Worm (Caenorhabditis elegans) whole organism, young adult: ENCODE measurements around the gene par-2.
A peak's percentile ranks its signal among the peaks of the same experiment; 100 is the strongest.

Source experiments
- C06A6.2 ChIP-seq: fragments of 200-800 bp; sonication (Bioruptor generic); conservative IDR thresholded peaks from 2 replicates; pipeline ENCODE4 v1.3.6; 2022; ENCODE audit warnings: missing genetic modification characterization, missing compliant biosample characterization
- C17E4.6 ChIP-seq: fragments of 200-800 bp; sonication (Bioruptor generic); IDR thresholded peaks from 2 replicates; pipeline ENCODE4 v1.3.6; 2022; ENCODE audit warnings: missing genetic modification reagents, missing genetic modification characterization, missing compliant biosample characterization
- F23B12.7 ChIP-seq: sonication (generic microtip); optimal IDR thresholded peaks from 2 replicates; lab custom pipeline; 2017; ENCODE audit warnings: missing genetic modification characterization, mild to moderate bottlenecking, missing compliant biosample characterization, antibody characterized with exemption, moderate library complexity; ENCODE audit not compliant: insufficient read depth
- F49E8.2 ChIP-seq: sonication (generic microtip); optimal IDR thresholded peaks from 3 replicates; lab custom pipeline; 2017; ENCODE audit warnings: missing genetic modification characterization, mild to moderate bottlenecking, missing compliant biosample characterization, antibody characterized with exemption, moderate library complexity; ENCODE audit not compliant: insufficient read depth
- F52B5.7 ChIP-seq: sonication (generic microtip); optimal IDR thresholded peaks from 2 replicates; lab custom pipeline; 2016; ENCODE audit warnings: mild to moderate bottlenecking, missing genetic modification characterization, missing compliant biosample characterization
- F57C9.4 ChIP-seq: sonication (generic microtip); optimal IDR thresholded peaks from 2 replicates; lab custom pipeline; 2017; ENCODE audit warnings: mild to moderate bottlenecking, missing genetic modification characterization, missing compliant biosample characterization
- K12H6.12 ChIP-seq: fragments of 200-800 bp; sonication (Bioruptor generic); optimal IDR thresholded peaks from 2 replicates; lab custom pipeline; 2018; ENCODE audit warnings: mild to moderate bottlenecking, missing genetic modification characterization, missing compliant biosample characterization
- T07F8.4 ChIP-seq: sonication (generic microtip); optimal IDR thresholded peaks from 2 replicates; lab custom pipeline; 2016; ENCODE audit warnings: mild to moderate bottlenecking, missing genetic modification characterization, moderate library complexity, missing compliant biosample characterization
- Y79H2A.3 ChIP-seq: fragments of 200-800 bp; sonication (Bioruptor generic); conservative IDR thresholded peaks from 2 replicates; pipeline ENCODE4 v1.3.6; 2022; ENCODE audit warnings: missing genetic modification reagents, missing genetic modification characterization, missing compliant biosample characterization
- Y95B8A.8 ChIP-seq: fragments of 200-800 bp; sonication (Bioruptor generic); IDR thresholded peaks from 2 replicates; pipeline ENCODE4 v1.3.6; 2022; ENCODE audit warnings: missing genetic modification reagents, missing genetic modification characterization, missing compliant biosample characterization
- akir-1 ChIP-seq: fragments of 200-800 bp; sonication (Bioruptor generic); optimal IDR thresholded peaks from 2 replicates; lab custom pipeline; 2018; ENCODE audit warnings: mild to moderate bottlenecking, missing genetic modification characterization, moderate library complexity, missing compliant biosample characterization
- athp-1 ChIP-seq: sonication (generic microtip); optimal IDR thresholded peaks from 2 replicates; lab custom pipeline; 2017; ENCODE audit warnings: mild to moderate bottlenecking, missing genetic modification characterization, missing compliant biosample characterization
- attf-3 ChIP-seq: fragments of 200-800 bp; sonication (Bioruptor generic); conservative IDR thresholded peaks from 2 replicates; pipeline ENCODE4 v1.3.6; 2022; ENCODE audit warnings: missing genetic modification reagents, missing genetic modification characterization, missing compliant biosample characterization
- attf-6 ChIP-seq: fragments of 200-800 bp; sonication (Bioruptor generic); IDR thresholded peaks from 2 replicates; pipeline ENCODE4 v1.3.6; 2022; ENCODE audit warnings: missing genetic modification reagents, missing genetic modification characterization, missing compliant biosample characterization
- bed-1 ChIP-seq: fragments of 200-800 bp; sonication (Bioruptor generic); IDR thresholded peaks from 2 replicates; pipeline ENCODE4 v1.3.6; 2022; ENCODE audit warnings: missing genetic modification reagents, missing genetic modification characterization, missing compliant biosample characterization
- bed-2 ChIP-seq: fragments of 200-800 bp; sonication (Bioruptor generic); IDR thresholded peaks from 2 replicates; pipeline ENCODE4 v1.3.6; 2022; ENCODE audit warnings: missing genetic modification reagents, missing genetic modification characterization, missing compliant biosample characterization
- ccch-3 ChIP-seq: fragments of 200-800 bp; sonication (Bioruptor generic); optimal IDR thresholded peaks from 2 replicates; lab custom pipeline; 2018; ENCODE audit warnings: mild to moderate bottlenecking, missing genetic modification characterization, missing compliant biosample characterization
- ceh-58 ChIP-seq: fragments of 200-800 bp; sonication (Bioruptor generic); IDR thresholded peaks from 2 replicates; pipeline ENCODE4 v1.3.6; 2022; ENCODE audit warnings: missing genetic modification characterization, missing compliant biosample characterization
- ceh-79 ChIP-seq: sonication (generic microtip); optimal IDR thresholded peaks from 2 replicates; lab custom pipeline; 2017; ENCODE audit warnings: mild to moderate bottlenecking, missing genetic modification characterization, missing compliant biosample characterization
- ceh-91 ChIP-seq: fragments of 200-800 bp; sonication (Bioruptor generic); IDR thresholded peaks from 2 replicates; pipeline ENCODE4 v1.3.6; 2022; ENCODE audit warnings: missing genetic modification reagents, missing genetic modification characterization, missing compliant biosample characterization
- dox-1 ChIP-seq: fragments of 200-800 bp; sonication (Bioruptor generic); IDR thresholded peaks from 2 replicates; pipeline ENCODE4 v1.3.6; 2022; ENCODE audit warnings: missing genetic modification reagents, missing genetic modification characterization, missing compliant biosample characterization
- dpff-1 ChIP-seq: sonication (generic microtip); optimal IDR thresholded peaks from 2 replicates; lab custom pipeline; 2017; ENCODE audit warnings: mild to moderate bottlenecking, missing genetic modification characterization, missing compliant biosample characterization
- efl-1 ChIP-seq: fragments of 150-350 bp; optimal IDR thresholded peaks from 2 replicates; lab custom pipeline; 2014; ENCODE audit warnings: missing biosample characterization, missing genetic modification reagents, missing genetic modification characterization
- ets-4 ChIP-seq: fragments of 200-800 bp; sonication (Bioruptor generic); optimal IDR thresholded peaks from 2 replicates; lab custom pipeline; 2018; ENCODE audit warnings: mild to moderate bottlenecking, missing genetic modification characterization, missing compliant biosample characterization
- gei-17 ChIP-seq: fragments of 200-800 bp; sonication (Bioruptor generic); optimal IDR thresholded peaks from 2 replicates; lab custom pipeline; 2018; ENCODE audit warnings: mild to moderate bottlenecking, missing genetic modification characterization, missing compliant biosample characterization
- hmg-1.2 ChIP-seq: fragments of 200-800 bp; sonication (Bioruptor generic); IDR thresholded peaks from 2 replicates; pipeline ENCODE4 v1.3.6; 2022; ENCODE audit warnings: missing genetic modification reagents, missing genetic modification characterization, missing compliant biosample characterization
- hmg-20 ChIP-seq: fragments of 200-800 bp; sonication (Bioruptor generic); IDR thresholded peaks from 2 replicates; pipeline ENCODE4 v1.3.6; 2022; ENCODE audit warnings: missing genetic modification reagents, missing genetic modification characterization, missing compliant biosample characterization
- hsf-1 ChIP-seq: fragments of 200-800 bp; sonication (Bioruptor generic); IDR thresholded peaks from 2 replicates; pipeline ENCODE4 v1.3.6; 2022; ENCODE audit warnings: missing genetic modification reagents, missing genetic modification characterization, missing compliant biosample characterization
- lag-1 ChIP-seq: fragments of 200-800 bp; sonication (Bioruptor generic); IDR thresholded peaks from 2 replicates; pipeline ENCODE4 v1.3.6; 2022; ENCODE audit warnings: missing genetic modification reagents, missing genetic modification characterization, missing compliant biosample characterization
- lin-26 ChIP-seq: fragments of 200-800 bp; sonication (Bioruptor generic); IDR thresholded peaks from 2 replicates; pipeline ENCODE4 v1.3.6; 2022; ENCODE audit warnings: missing genetic modification reagents, missing genetic modification characterization, missing compliant biosample characterization
- lin-35 ChIP-seq, 3 experiments: fragments of 150-350 bp in 2 of 3; sonication (generic microtip) in 1 of 3; optimal IDR thresholded peaks; 2 replicates each; lab custom pipeline; 2014 to 2018; ENCODE audit warnings: missing biosample characterization in 3 of 3, missing genetic modification characterization in 3 of 3, missing genetic modification reagents in 3 of 3
- lin-40 ChIP-seq: sonication (generic microtip); optimal IDR thresholded peaks from 2 replicates; lab custom pipeline; 2016; ENCODE audit warnings: missing genetic modification characterization, mild to moderate bottlenecking, missing compliant biosample characterization, missing genotype, missing genetic modification reagents
- lir-1 ChIP-seq: fragments of 200-800 bp; sonication (Bioruptor generic); conservative IDR thresholded peaks from 2 replicates; pipeline ENCODE4 v1.3.6; 2022; ENCODE audit warnings: missing genetic modification reagents, missing genetic modification characterization, missing compliant biosample characterization
- lsy-27 ChIP-seq: sonication (generic microtip); optimal IDR thresholded peaks from 2 replicates; lab custom pipeline; 2017; ENCODE audit warnings: missing genetic modification characterization, mild to moderate bottlenecking, missing compliant biosample characterization, antibody characterized with exemption, missing genotype, borderline replicate concordance; ENCODE audit not compliant: insufficient read depth
- madf-3 ChIP-seq: fragments of 200-800 bp; sonication (Bioruptor generic); IDR thresholded peaks from 2 replicates; pipeline ENCODE4 v1.3.6; 2022; ENCODE audit warnings: missing genetic modification reagents, missing genetic modification characterization, missing compliant biosample characterization
- madf-8 ChIP-seq: fragments of 200-800 bp; sonication (Bioruptor generic); conservative IDR thresholded peaks from 2 replicates; pipeline ENCODE4 v1.3.6; 2022; ENCODE audit warnings: missing genetic modification reagents, missing genetic modification characterization, missing compliant biosample characterization
- mcd-1 ChIP-seq: fragments of 200-800 bp; sonication (Bioruptor generic); IDR thresholded peaks from 2 replicates; pipeline ENCODE4 v1.3.6; 2022; ENCODE audit warnings: missing genetic modification reagents, missing genetic modification characterization, missing compliant biosample characterization
- mel-28 ChIP-seq: sonication (generic microtip); optimal IDR thresholded peaks from 2 replicates; lab custom pipeline; 2016; ENCODE audit warnings: borderline replicate concordance, mild to moderate bottlenecking, missing genetic modification characterization, missing compliant biosample characterization
- nhr-179 ChIP-seq: sonication (generic microtip); optimal IDR thresholded peaks from 2 replicates; lab custom pipeline; 2016; ENCODE audit warnings: mild to moderate bottlenecking, missing genetic modification characterization, missing compliant biosample characterization
- nhr-27 ChIP-seq: fragments of 200-800 bp; sonication (Bioruptor generic); optimal IDR thresholded peaks from 2 replicates; lab custom pipeline; 2018; ENCODE audit warnings: mild to moderate bottlenecking, missing genetic modification characterization, moderate library complexity, missing compliant biosample characterization
- nhr-80 ChIP-seq: sonication (generic microtip); optimal IDR thresholded peaks from 2 replicates; lab custom pipeline; 2016; ENCODE audit warnings: missing genetic modification characterization, missing compliant biosample characterization
- pbrm-1 ChIP-seq: fragments of 200-800 bp; sonication (Bioruptor generic); IDR thresholded peaks from 2 replicates; pipeline ENCODE4 v1.3.6; 2022; ENCODE audit warnings: missing genetic modification reagents, missing genetic modification characterization, missing compliant biosample characterization
- pha-4 ChIP-seq: fragments of 150-350 bp; sonication (generic microtip); optimal IDR thresholded peaks from 2 replicates; lab custom pipeline; 2014; ENCODE audit warnings: missing biosample characterization, missing genetic modification reagents, missing genetic modification characterization
- sdz-38 ChIP-seq: sonication (generic microtip); optimal IDR thresholded peaks from 2 replicates; lab custom pipeline; 2016; ENCODE audit warnings: missing genotype, missing genetic modification characterization, missing compliant biosample characterization
- sptf-2 ChIP-seq: fragments of 200-800 bp; sonication (Bioruptor generic); optimal IDR thresholded peaks from 2 replicates; lab custom pipeline; 2018; ENCODE audit warnings: mild to moderate bottlenecking, missing genetic modification characterization, missing compliant biosample characterization
- zfh-2 ChIP-seq: fragments of 200-800 bp; sonication (Bioruptor generic); conservative IDR thresholded peaks from 2 replicates; pipeline ENCODE4 v1.3.6; 2022; ENCODE audit warnings: missing genetic modification reagents, missing genetic modification characterization, missing compliant biosample characterization
- ztf-25 ChIP-seq: fragments of 200-800 bp; sonication (Bioruptor generic); IDR thresholded peaks from 2 replicates; pipeline ENCODE4 v1.3.6; 2022; ENCODE audit warnings: missing genetic modification reagents, missing genetic modification characterization, missing compliant biosample characterization
- ztf-26 ChIP-seq: sonication (generic microtip); optimal IDR thresholded peaks from 2 replicates; lab custom pipeline; 2017; ENCODE audit warnings: missing genetic modification characterization, missing compliant biosample characterization
- ztf-6 ChIP-seq: fragments of 200-800 bp; sonication (Bioruptor generic); IDR thresholded peaks from 2 replicates; pipeline ENCODE4 v1.3.6; 2022; ENCODE audit warnings: missing genetic modification reagents, missing genetic modification characterization, missing compliant biosample characterization

par-2 gene

DNA sequence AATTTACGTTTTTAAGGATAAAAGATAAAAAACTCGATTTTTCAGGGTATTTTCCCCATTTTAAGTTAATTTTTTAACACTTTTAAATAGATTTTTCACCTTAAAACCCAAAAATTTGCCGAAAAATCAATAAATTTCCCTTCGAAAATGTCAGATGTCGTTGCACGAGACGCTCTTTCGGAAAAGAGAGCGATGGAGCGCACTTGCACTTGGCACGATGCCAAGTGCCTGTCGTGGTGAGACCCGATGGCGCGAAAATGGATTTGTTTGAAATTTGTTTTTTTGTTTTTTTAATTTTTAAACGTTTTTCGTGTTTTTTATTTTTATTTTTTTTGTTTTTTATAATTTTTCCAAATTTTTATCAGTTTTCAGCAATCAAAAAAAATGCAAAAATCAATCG lies 665 bp upstream of the par-2 start, which contains the start of the genes rab-18 and kbp-4 (continued):
- TF ChIP-seq athp-1 (tag; lab: Kevin White, UChicago), result peak; percentile 93
- 0 out of 2 replicates have a peak, but pooled peaks have one; percentile 48 for TF ChIP-seq ztf-6 (GFP tag; lab: Robert Waterston, UW)
- peak; percentile 96 for TF ChIP-seq dox-1
- TF ChIP-seq F52B5.7 (tag; lab: Kevin White, UChicago), result no peak
- TF ChIP-seq nhr-27, result no peak
- TF ChIP-seq gei-17, result no peak
- TF ChIP-seq lag-1 (GFP tag; lab: Robert Waterston, UW), result no peak
- TF ChIP-seq pha-4, result peak; percentile 98
- peak; percentile 3 for TF ChIP-seq lsy-27 (tag; lab: Kevin White, UChicago)
- TF ChIP-seq ets-4, result no peak
- no peak for TF ChIP-seq lin-26 (GFP tag; lab: Robert Waterston, UW)
- TF ChIP-seq nhr-80 (tag; lab: Kevin White, UChicago), result peak; percentile 58
- no peak for TF ChIP-seq attf-6 (GFP tag; lab: Robert Waterston, UW)
- TF ChIP-seq lin-35 (GFP tag; optimal IDR thresholded peaks at IDR 0.05; lab: Kevin White, UChicago), result peak; percentile 43 to 98 (median 70)
- TF ChIP-seq attf-3 (GFP tag; lab: Robert Waterston, UW), result peak; percentile 67
- TF ChIP-seq ztf-26 (tag; lab: Kevin White, UChicago), result peak; percentile 65
- peak; percentile 74 for TF ChIP-seq hsf-1 (GFP tag; lab: Robert Waterston, UW)
- peak; percentile 58; the same call in 1 of the 2 replicates for TF ChIP-seq Y79H2A.3 (GFP tag; lab: Robert Waterston, UW)
- TF ChIP-seq nhr-179, result no peak
- TF ChIP-seq ceh-79, result no peak
- peak; percentile 76 for TF ChIP-seq madf-8
- TF ChIP-seq madf-3 (GFP tag; lab: Robert Waterston, UW), result peak; percentile 88
- TF ChIP-seq hmg-1.2 (GFP tag; lab: Robert Waterston, UW), result peak; percentile 71
- no peak for TF ChIP-seq hmg-20 (GFP tag; lab: Robert Waterston, UW)
- peak; percentile 85; the same call in 1 of the 2 replicates for TF ChIP-seq C17E4.6 (GFP tag; lab: Robert Waterston, UW)
- TF ChIP-seq ztf-25 (GFP tag; lab: Robert Waterston, UW), result no peak
- peak; percentile 91 for TF ChIP-seq pbrm-1 (GFP tag; lab: Robert Waterston, UW)
- TF ChIP-seq C06A6.2 (GFP tag; lab: Robert Waterston, UW), result peak; percentile 69
- no peak for TF ChIP-seq F57C9.4 (tag; lab: Kevin White, UChicago)
- TF ChIP-seq akir-1 (GFP tag; lab: Kevin White, UChicago), result no peak
- TF ChIP-seq ceh-58, result no peak
- peak; percentile 87 for TF ChIP-seq lir-1 (GFP tag; lab: Robert Waterston, UW)
- no peak for TF ChIP-seq T07F8.4 (tag; lab: Kevin White, UChicago)
- TF ChIP-seq ccch-3, result no peak
- TF ChIP-seq sptf-2, result no peak
- peak; percentile 51 for TF ChIP-seq K12H6.12 (tag; lab: Kevin White, UChicago)
- no peak for TF ChIP-seq bed-2 (GFP tag; lab: Robert Waterston, UW)
- TF ChIP-seq efl-1, result peak; percentile 97
- no peak for TF ChIP-seq bed-1
- TF ChIP-seq mel-28 (tag; lab: Kevin White, UChicago), result no peak
- no peak for TF ChIP-seq dpff-1 (tag; lab: Kevin White, UChicago)
- TF ChIP-seq mcd-1 (GFP tag; lab: Robert Waterston, UW), result peak; percentile 99
- peak; percentile 63 for TF ChIP-seq zfh-2 (GFP tag; lab: Robert Waterston, UW)
- peak; percentile 91 for TF ChIP-seq ceh-91 (GFP tag; lab: Robert Waterston, UW)
- peak; percentile 97 for TF ChIP-seq Y95B8A.8
- peak; percentile 97 for TF ChIP-seq F23B12.7 (tag; lab: Kevin White, UChicago)
- TF ChIP-seq sdz-38 (tag; lab: Kevin White, UChicago), result no peak
- TF ChIP-seq F49E8.2 (tag; lab: Kevin White, UChicago), result peak; percentile 85
- TF ChIP-seq lin-40 (tag; lab: Kevin White, UChicago), result peak; percentile 89
